Fruit fly (Drosophila melanogaster) whole organism, embryonic: ENCODE measurements around the gene Scr.
A peak's percentile ranks its signal among the peaks of the same experiment; 100 is the strongest.

Source experiments
- Blimp-1 ChIP-seq: fragments of 200-800 bp; sonication (Bioruptor generic); optimal IDR thresholded peaks from 3 replicates; lab custom pipeline; 2018; ENCODE audit warnings: missing biosample characterization, missing genetic modification characterization, mild to moderate bottlenecking, moderate library complexity, missing genetic modification reagents
- C15 ChIP-seq: fragments of 200-800 bp; sonication (Bioruptor generic); IDR thresholded peaks from 3 replicates; pipeline ENCODE4 v1.3.6; 2022; ENCODE audit warnings: missing biosample characterization, missing genetic modification characterization
- CG11560 ChIP-seq: fragments of 200-800 bp; sonication (Bioruptor generic); IDR thresholded peaks from 3 replicates; pipeline ENCODE4 v1.3.6; 2022; ENCODE audit warnings: missing biosample characterization, missing genetic modification characterization
- CG12104 ChIP-seq: fragments of 200-800 bp; sonication (Bioruptor generic); optimal IDR thresholded peaks from 3 replicates; lab custom pipeline; 2016; ENCODE audit warnings: missing biosample characterization, missing genetic modification characterization
- CG12155 ChIP-seq: fragments of 200-800 bp; sonication (Bioruptor generic); optimal IDR thresholded peaks from 3 replicates; lab custom pipeline; 2016; ENCODE audit warnings: missing biosample characterization, missing genetic modification characterization
- CG13894 ChIP-seq: fragments of 200-800 bp; sonication (Bioruptor generic); optimal IDR thresholded peaks from 3 replicates; lab custom pipeline; 2018; ENCODE audit warnings: missing biosample characterization, mild to moderate bottlenecking, missing genetic modification characterization, moderate library complexity
- CG15011 ChIP-seq: fragments of 200-800 bp; sonication (Bioruptor generic); optimal IDR thresholded peaks from 3 replicates; lab custom pipeline; 2018; ENCODE audit warnings: missing biosample characterization, mild to moderate bottlenecking, missing genetic modification characterization
- CG15269 ChIP-seq: fragments of 200-800 bp; sonication (Bioruptor generic); optimal IDR thresholded peaks from 2 replicates; lab custom pipeline; 2018; ENCODE audit warnings: missing biosample characterization, mild to moderate bottlenecking, missing genetic modification characterization, moderate library complexity
- CG17361 ChIP-seq: fragments of 200-800 bp; sonication (Bioruptor generic); IDR thresholded peaks from 3 replicates; pipeline ENCODE4 v1.3.6; 2022; ENCODE audit warnings: missing biosample characterization, missing genetic modification characterization
- CG17385 ChIP-seq: fragments of 200-800 bp; sonication (Bioruptor generic); optimal IDR thresholded peaks from 3 replicates; lab custom pipeline; 2018; ENCODE audit warnings: missing biosample characterization, mild to moderate bottlenecking, missing genetic modification characterization
- CG2116 ChIP-seq: fragments of 200-800 bp; sonication (Bioruptor generic); optimal IDR thresholded peaks from 3 replicates; lab custom pipeline; 2018; ENCODE audit warnings: missing biosample characterization, mild to moderate bottlenecking, missing genetic modification characterization
- CG2678 ChIP-seq: fragments of 200-800 bp; sonication (Bioruptor generic); optimal IDR thresholded peaks from 3 replicates; lab custom pipeline; 2019; ENCODE audit warnings: missing biosample characterization, mild to moderate bottlenecking, missing genetic modification characterization, moderate library complexity
- CG32772 ChIP-seq: fragments of 200-800 bp; sonication (Bioruptor generic); IDR thresholded peaks from 2 replicates; pipeline ENCODE4 v1.3.6; 2022; ENCODE audit warnings: missing biosample characterization, missing genetic modification characterization
- CG34224 ChIP-seq: fragments of 200-800 bp; sonication (Bioruptor generic); IDR thresholded peaks from 3 replicates; pipeline ENCODE4 v1.3.6; 2022; ENCODE audit warnings: missing biosample characterization, missing genetic modification characterization; ENCODE audit not compliant: partially characterized antibody
- CG4328 ChIP-seq: fragments of 200-800 bp; sonication (Bioruptor generic); optimal IDR thresholded peaks from 3 replicates; lab custom pipeline; 2017; ENCODE audit warnings: missing biosample characterization, missing genetic modification reagents, missing genetic modification characterization
- CG6272 ChIP-seq: fragments of 200-800 bp; sonication (Bioruptor generic); IDR thresholded peaks from 2 replicates; pipeline ENCODE4 v1.3.6; 2022; ENCODE audit warnings: missing biosample characterization, missing genetic modification characterization
- CG7556 ChIP-seq: fragments of 200-800 bp; sonication (Bioruptor generic); optimal IDR thresholded peaks from 2 replicates; lab custom pipeline; 2017; ENCODE audit warnings: missing biosample characterization, mild to moderate bottlenecking, missing genetic modification characterization
- Chrac-16 ChIP-seq: fragments of 200-800 bp; sonication (Bioruptor generic); optimal IDR thresholded peaks from 3 replicates; lab custom pipeline; 2016; ENCODE audit warnings: missing biosample characterization, missing genetic modification characterization
- Dfd ChIP-seq, 2 experiments: fragments of >200 bp; optimal IDR thresholded peaks; 2 replicates each; lab custom pipeline; 2017; ENCODE audit warnings: missing biosample characterization in 2 of 2, missing genetic modification characterization in 2 of 2
- E2f1 ChIP-seq: fragments of 200-800 bp; sonication (Bioruptor generic); IDR thresholded peaks from 2 replicates; pipeline ENCODE4 v1.3.6; 2022; ENCODE audit warnings: missing biosample characterization, missing genetic modification characterization
- ERR ChIP-seq: fragments of 200-800 bp; sonication (Bioruptor generic); optimal IDR thresholded peaks from 2 replicates; lab custom pipeline; 2016; ENCODE audit warnings: missing biosample characterization, missing genetic modification characterization
- Gsc ChIP-seq: fragments of 200-800 bp; sonication (Bioruptor generic); IDR thresholded peaks from 2 replicates; pipeline ENCODE4 v1.3.6; 2022; ENCODE audit warnings: missing biosample characterization, missing genetic modification characterization
- Hey ChIP-seq: fragments of 200-800 bp; sonication (Bioruptor generic); optimal IDR thresholded peaks from 3 replicates; lab custom pipeline; 2018; ENCODE audit warnings: missing biosample characterization, mild to moderate bottlenecking, missing genetic modification characterization
- Hsf ChIP-seq: fragments of 200-800 bp; sonication (Bioruptor generic); optimal IDR thresholded peaks from 3 replicates; lab custom pipeline; 2016; ENCODE audit warnings: missing biosample characterization, missing genetic modification characterization
- Mes4 ChIP-seq: fragments of 200-800 bp; sonication (Bioruptor generic); optimal IDR thresholded peaks from 2 replicates; lab custom pipeline; 2016; ENCODE audit warnings: missing biosample characterization, missing genetic modification characterization
- Nf-YB ChIP-seq: fragments of 200-800 bp; sonication (Bioruptor generic); optimal IDR thresholded peaks from 3 replicates; lab custom pipeline; 2019; ENCODE audit warnings: missing biosample characterization, mild to moderate bottlenecking, missing genetic modification characterization, moderate library complexity
- Ssrp ChIP-seq: fragments of 200-800 bp; sonication (Bioruptor generic); optimal IDR thresholded peaks from 2 replicates; lab custom pipeline; 2018; ENCODE audit warnings: missing biosample characterization, mild to moderate bottlenecking, missing genetic modification characterization, moderate library complexity
- Tbp ChIP-seq: fragments of >200 bp; optimal IDR thresholded peaks from 2 replicates; lab custom pipeline; 2018; ENCODE audit warnings: missing biosample characterization, missing genetic modification characterization
- Vsx1 ChIP-seq: fragments of 200-800 bp; sonication (Bioruptor generic); optimal IDR thresholded peaks from 2 replicates; lab custom pipeline; 2017; ENCODE audit warnings: missing biosample characterization, mild to moderate bottlenecking, missing genetic modification characterization, missing genetic modification reagents
- bbx ChIP-seq: fragments of 200-800 bp; sonication (Bioruptor generic); IDR thresholded peaks from 2 replicates; pipeline ENCODE4 v1.3.6; 2022; ENCODE audit warnings: missing biosample characterization, missing genetic modification characterization; ENCODE audit not compliant: partially characterized antibody
- br ChIP-seq: fragments of >200 bp; optimal IDR thresholded peaks from 2 replicates; lab custom pipeline; 2017
- crp ChIP-seq, 2 experiments: fragments of 200-800 bp; sonication (Bioruptor generic); optimal IDR thresholded peaks; 2 replicates in 1 of 2; 3 replicates in 1 of 2; lab custom pipeline; 2017; ENCODE audit warnings: missing biosample characterization in 2 of 2, missing genetic modification characterization in 2 of 2, mild to moderate bottlenecking in 1 of 2, moderate library complexity in 1 of 2
- dan ChIP-seq: fragments of 200-800 bp; sonication (Bioruptor generic); IDR thresholded peaks from 2 replicates; pipeline ENCODE4 v1.3.6; 2022; ENCODE audit warnings: missing biosample characterization, missing genetic modification characterization
- emc ChIP-seq: fragments of 200-800 bp; sonication (Bioruptor generic); optimal IDR thresholded peaks from 2 replicates; lab custom pipeline; 2016; ENCODE audit warnings: missing biosample characterization, missing genetic modification characterization
- gcm2 ChIP-seq: fragments of 200-800 bp; sonication (Bioruptor generic); optimal IDR thresholded peaks from 2 replicates; lab custom pipeline; 2016; ENCODE audit warnings: missing biosample characterization, missing genetic modification characterization
- gsb-n ChIP-seq: fragments of 200-800 bp; sonication (Bioruptor generic); optimal IDR thresholded peaks from 3 replicates; lab custom pipeline; 2018; ENCODE audit warnings: missing biosample characterization, mild to moderate bottlenecking, missing genetic modification characterization
- kay ChIP-seq: fragments of 200-800 bp; sonication (Bioruptor generic); optimal IDR thresholded peaks from 2 replicates; lab custom pipeline; 2016; ENCODE audit warnings: missing biosample characterization, missing genetic modification characterization
- lilli ChIP-seq: fragments of 200-800 bp; sonication (Bioruptor generic); optimal IDR thresholded peaks from 3 replicates; lab custom pipeline; 2016; ENCODE audit warnings: missing biosample characterization, missing genetic modification characterization
- lola ChIP-seq, 3 experiments: fragments of >200 bp in 2 of 3; fragments of 200-800 bp in 1 of 3; sonication (Bioruptor generic) in 1 of 3; optimal IDR thresholded peaks; 2 replicates each; lab custom pipeline; 2017 to 2019; ENCODE audit warnings: missing biosample characterization in 3 of 3, missing genetic modification characterization in 3 of 3, mild to moderate bottlenecking in 1 of 3, moderate library complexity in 1 of 3
- nau ChIP-seq: fragments of 200-800 bp; sonication (Bioruptor generic); optimal IDR thresholded peaks from 3 replicates; lab custom pipeline; 2017; ENCODE audit warnings: missing biosample characterization, mild to moderate bottlenecking, missing genetic modification characterization, missing genetic modification reagents
- org-1 ChIP-seq: fragments of 200-800 bp; sonication (Bioruptor generic); optimal IDR thresholded peaks from 2 replicates; lab custom pipeline; 2017; ENCODE audit warnings: missing biosample characterization, missing genetic modification characterization
- p53 ChIP-seq: fragments of 200-800 bp; sonication (Bioruptor generic); optimal IDR thresholded peaks from 2 replicates; lab custom pipeline; 2016; ENCODE audit warnings: missing biosample characterization, missing genetic modification characterization
- pan ChIP-seq, 4 experiments: fragments of >200 bp in 3 of 4; fragments of 200-800 bp in 1 of 4; sonication (Bioruptor generic) in 1 of 4; optimal IDR thresholded peaks in 3 of 4; IDR thresholded peaks in 1 of 4; 2 replicates each; pipeline versions ENCODE4 v1.3.6 to Lab custom; 2017 to 2022; ENCODE audit warnings: missing biosample characterization in 2 of 4, missing genetic modification characterization in 2 of 4, mixed read lengths in 1 of 4
- pros ChIP-seq: fragments of 200-800 bp; sonication (Bioruptor generic); optimal IDR thresholded peaks from 3 replicates; lab custom pipeline; 2019; ENCODE audit warnings: missing biosample characterization, mild to moderate bottlenecking, missing genetic modification characterization, moderate library complexity
- scrt ChIP-seq: fragments of 200-800 bp; sonication (Bioruptor generic); optimal IDR thresholded peaks from 2 replicates; lab custom pipeline; 2018; ENCODE audit warnings: missing biosample characterization, mild to moderate bottlenecking, missing genetic modification characterization, moderate library complexity
- sd ChIP-seq: fragments of 200-800 bp; sonication (Bioruptor generic); optimal IDR thresholded peaks from 3 replicates; lab custom pipeline; 2018; ENCODE audit warnings: missing biosample characterization, mild to moderate bottlenecking, missing genetic modification characterization, moderate library complexity
- ssp ChIP-seq: fragments of 200-800 bp; sonication (Bioruptor generic); IDR thresholded peaks from 2 replicates; pipeline ENCODE4 v1.3.6; 2022; ENCODE audit warnings: missing biosample characterization, missing genetic modification characterization
- trem ChIP-seq: fragments of 200-800 bp; optimal IDR thresholded peaks from 3 replicates; lab custom pipeline; 2019; ENCODE audit warnings: missing biosample characterization, mild to moderate bottlenecking, missing genetic modification characterization, moderate library complexity

Scr gene

DNA sequence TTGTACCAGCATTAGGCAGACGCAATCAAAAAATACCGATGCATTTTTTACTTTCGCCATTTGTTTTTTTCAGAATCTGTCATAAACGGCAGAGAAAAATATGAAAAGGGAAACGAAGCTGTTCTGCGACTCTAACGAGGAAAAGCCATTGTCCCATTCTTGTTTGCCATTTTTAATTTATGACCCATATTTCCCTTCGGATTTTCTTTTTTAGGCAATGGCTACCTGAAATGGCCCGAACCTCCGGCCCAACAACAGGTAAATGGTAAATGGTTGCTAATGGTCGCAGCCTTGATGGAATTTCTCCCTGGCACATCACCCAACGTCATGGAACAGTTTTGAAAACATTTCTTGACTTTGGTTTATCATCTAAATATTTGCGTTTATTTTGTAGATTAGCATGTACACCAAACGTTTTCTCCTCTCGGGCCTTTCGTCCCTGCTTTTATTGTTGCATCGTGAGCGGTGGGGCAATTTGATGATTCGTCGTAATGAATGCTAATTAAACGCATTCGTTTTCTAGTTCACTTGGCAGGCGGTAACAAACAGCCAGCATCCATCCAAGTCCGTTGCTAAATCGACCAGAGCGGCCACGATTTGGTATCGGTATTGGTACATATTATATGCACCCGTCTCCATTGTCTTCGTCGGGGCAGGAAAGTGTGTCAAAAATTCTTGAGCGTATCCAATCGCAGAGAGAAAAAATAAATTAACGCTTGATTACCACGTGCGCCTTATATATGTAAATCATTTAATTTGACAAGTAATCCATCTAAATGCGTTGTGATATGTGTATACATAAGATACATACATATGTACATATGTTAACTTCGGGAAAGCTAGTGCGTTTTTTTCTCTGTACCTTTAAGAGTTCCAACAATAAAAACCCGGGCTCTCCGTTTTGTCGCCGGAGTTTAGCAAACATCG lies 31.5 kb downstream of the Scr start (continued):
- TF ChIP-seq Tbp (GFP tag; lab: Kevin White, UChicago), result no peak
- TF ChIP-seq CG32772, result peak; percentile 54
- peak in 1 of 3 experiments; percentile 26 for TF ChIP-seq lola (GFP tag; optimal IDR thresholded peaks at IDR 0.05; lab: Kevin White, UChicago)
- TF ChIP-seq CG2678, result peak; percentile 67
- peak in 1 of 2 experiments; percentile 0 for TF ChIP-seq crp (GFP tag; optimal IDR thresholded peaks at IDR 0.05; lab: Kevin White, UChicago)
- no peak for TF ChIP-seq bbx
- TF ChIP-seq lilli (GFP tag; lab: Kevin White, UChicago), result peak; percentile 60
- TF ChIP-seq Gsc (GFP tag; lab: Robert Waterston, UW), result no peak
- peak; percentile 49 for TF ChIP-seq Hsf (GFP tag; lab: Kevin White, UChicago)
- TF ChIP-seq nau, result no peak
- TF ChIP-seq Nf-YB, result peak; percentile 15
- no peak for TF ChIP-seq Vsx1 (GFP tag; lab: Kevin White, UChicago)
- no peak for TF ChIP-seq gcm2 (GFP tag; lab: Kevin White, UChicago)
- TF ChIP-seq Chrac-16 (GFP tag; lab: Kevin White, UChicago), result peak; percentile 49
- no peak for TF ChIP-seq ERR (GFP tag; lab: Kevin White, UChicago)
- no peak for TF ChIP-seq Hey
- peak; percentile 7 for TF ChIP-seq kay
- no peak for TF ChIP-seq org-1 (GFP tag; lab: Kevin White, UChicago)
- TF ChIP-seq pan (optimal IDR thresholded peaks at IDR 0.05; lab: Kevin White, UChicago), result no peak
- peak in 1 of 2 experiments; percentile 55 for TF ChIP-seq pan (GFP tag; optimal IDR thresholded peaks at IDR 0.05 in 1 of 2, IDR thresholded peaks at IDR 0.05 in 1 of 2)
- no peak for TF ChIP-seq br (lab: Kevin White, UChicago)
- TF ChIP-seq E2f1, result peak; percentile 53; the same call in 1 of the 2 replicates
- TF ChIP-seq CG15269 (tag; lab: Kevin White, UChicago), result peak; percentile 57
- TF ChIP-seq CG17385 (GFP tag; lab: Kevin White, UChicago), result peak; percentile 48
- no peak for TF ChIP-seq p53 (GFP tag; lab: Kevin White, UChicago)
- peak; percentile 80 for TF ChIP-seq gsb-n
- no peak for TF ChIP-seq emc (GFP tag; lab: Kevin White, UChicago)
- TF ChIP-seq pros (GFP tag; lab: Kevin White, UChicago), result no peak
- TF ChIP-seq ssp (GFP tag; lab: Robert Waterston, UW), result no peak; the same call in 1 of the 2 replicates
- TF ChIP-seq CG13894, result no peak
- TF ChIP-seq CG12155 (GFP tag; lab: Kevin White, UChicago), result peak; percentile 10
- TF ChIP-seq sd, result no peak
- peak; percentile 17 for TF ChIP-seq Ssrp (tag; lab: Kevin White, UChicago)
- TF ChIP-seq CG4328, result no peak
- no peak for TF ChIP-seq CG12104 (GFP tag; lab: Kevin White, UChicago)
- TF ChIP-seq scrt (GFP tag; lab: Kevin White, UChicago), result no peak
- no peak for TF ChIP-seq dan (GFP tag; lab: Robert Waterston, UW)
- TF ChIP-seq CG11560 (tag; lab: Robert Waterston, UW), result no peak
- TF ChIP-seq CG34224 (GFP tag; lab: Robert Waterston, UW), result no peak
- peak; percentile 39 for TF ChIP-seq trem
- no peak for TF ChIP-seq Dfd (GFP tag; optimal IDR thresholded peaks at IDR 0.05; lab: Kevin White, UChicago)
- peak; percentile 28 for TF ChIP-seq Blimp-1 (GFP tag; lab: Kevin White, UChicago)
- TF ChIP-seq C15 (GFP tag; lab: Robert Waterston, UW), result no peak
- peak; percentile 57 for TF ChIP-seq CG7556 (GFP tag; lab: Kevin White, UChicago)
- TF ChIP-seq CG17361 (GFP tag; lab: Robert Waterston, UW), result peak; percentile 32; the same call in 1 of the 3 replicates
- TF ChIP-seq CG15011 (GFP tag; lab: Kevin White, UChicago), result peak; percentile 28
- TF ChIP-seq CG2116 (GFP tag; lab: Kevin White, UChicago), result no peak
- TF ChIP-seq Mes4 (GFP tag; lab: Kevin White, UChicago), result peak; percentile 52
- TF ChIP-seq CG6272, result peak; percentile 55; the same call in 1 of the 2 replicates
